Worm (Caenorhabditis elegans): ENCODE measurements around the gene C55A1.6.
"Not testable (repeated sequence)": the region's sequence is repeated elsewhere in the genome, so short reads cannot be mapped to it uniquely, and the experiment has no call there.

The C55A1.6 gene

ce11 chrV:15666718-15667117 is 18.9 kb downstream of the C55A1.6 start:
- TF ChIP-seq ama-1 (optimal IDR thresholded peaks at IDR 0.05): no peak
- TF ChIP-seq sem-4 (tag; optimal IDR thresholded peaks at IDR 0.05): no peak
- TF ChIP-seq nhr-25 (tag; optimal IDR thresholded peaks at IDR 0.05): no peak
- TF ChIP-seq unc-55 (GFP tag; optimal IDR thresholded peaks at IDR 0.05): no peak
- no peak for TF ChIP-seq egl-27 (tag; optimal IDR thresholded peaks at IDR 0.05)
- no peak for TF ChIP-seq nhr-6 (tag; optimal IDR thresholded peaks at IDR 0.05)
- TF ChIP-seq peb-1 (tag; optimal IDR thresholded peaks at IDR 0.05): no peak
- TF ChIP-seq ZK546.5 (tag; optimal IDR thresholded peaks at IDR 0.05): no peak
- no peak for TF ChIP-seq zag-1 (tag; optimal IDR thresholded peaks at IDR 0.05)
- no peak for TF ChIP-seq elt-1 (tag; optimal IDR thresholded peaks at IDR 0.05)
- TF ChIP-seq unc-62 (GFP tag; optimal IDR thresholded peaks at IDR 0.05): no peak
- TF ChIP-seq lin-11 (tag; optimal IDR thresholded peaks at IDR 0.05): no peak
- peak; percentile 72 for TF ChIP-seq crh-2 (tag; optimal IDR thresholded peaks at IDR 0.05)
- no peak for TF ChIP-seq ztf-1 (GFP tag; conservative IDR thresholded peaks at IDR 0.05)
- peak; percentile 33 for TF ChIP-seq sma-3 (GFP tag; optimal IDR thresholded peaks at IDR 0.05)
- TF ChIP-seq nhr-237 (tag; optimal IDR thresholded peaks at IDR 0.05): no peak
- peak; percentile 85 for TF ChIP-seq sma-9 (GFP tag; optimal IDR thresholded peaks at IDR 0.05)
- TF ChIP-seq sma-9 (tag; optimal IDR thresholded peaks at IDR 0.05): no peak
- no peak for TF ChIP-seq aly-2 (tag; optimal IDR thresholded peaks at IDR 0.05)
- no peak for TF ChIP-seq nhr-11 (tag; optimal IDR thresholded peaks at IDR 0.05)
- TF ChIP-seq ztf-4 (tag; optimal IDR thresholded peaks at IDR 0.05): no peak
- no peak for TF ChIP-seq ztf-11 (tag; optimal IDR thresholded peaks at IDR 0.05)
- no peak for TF ChIP-seq C34F6.9 (tag; optimal IDR thresholded peaks at IDR 0.05)
- no peak for TF ChIP-seq mab-5 (tag; optimal IDR thresholded peaks at IDR 0.05)
- TF ChIP-seq alr-1 (tag; optimal IDR thresholded peaks at IDR 0.05): no peak
- no peak for TF ChIP-seq nhr-77 (tag; optimal IDR thresholded peaks at IDR 0.05)
- TF ChIP-seq nhr-23 (tag; optimal IDR thresholded peaks at IDR 0.05): no peak
- TF ChIP-seq fos-1 (tag; optimal IDR thresholded peaks at IDR 0.05): peak; percentile 82
- no peak for TF ChIP-seq snpc-4 (tag; optimal IDR thresholded peaks at IDR 0.05)
- peak; percentile 46 for TF ChIP-seq skn-1 (tag; optimal IDR thresholded peaks at IDR 0.05)
- no peak for TF ChIP-seq nhr-129 (tag; optimal IDR thresholded peaks at IDR 0.05)
- TF ChIP-seq dmd-4 (tag; optimal IDR thresholded peaks at IDR 0.05): no peak
- no peak for TF ChIP-seq mbf-1 (tag; optimal IDR thresholded peaks at IDR 0.05)
- TF ChIP-seq nhr-12 (tag; optimal IDR thresholded peaks at IDR 0.05): no peak
- TF ChIP-seq nhr-10 (tag; optimal IDR thresholded peaks at IDR 0.05): no peak
- TF ChIP-seq ceh-16 (tag; optimal IDR thresholded peaks at IDR 0.05): no peak
- TF ChIP-seq lin-39 (tag; optimal IDR thresholded peaks at IDR 0.05): no peak
- TF ChIP-seq elt-3 (tag; optimal IDR thresholded peaks at IDR 0.05): no peak
- peak in 1 of 2 experiments; percentile 67 for TF ChIP-seq mdl-1 (tag; optimal IDR thresholded peaks at IDR 0.05)
- no peak for TF ChIP-seq Y55F3AM.14 (GFP tag; optimal IDR thresholded peaks at IDR 0.05)
- peak; percentile 66 for TF ChIP-seq F13H6.1 (tag; optimal IDR thresholded peaks at IDR 0.05)
- no peak for TF ChIP-seq nhr-21 (tag; optimal IDR thresholded peaks at IDR 0.05)
- TF ChIP-seq lsy-2 (tag; optimal IDR thresholded peaks at IDR 0.05): no peak
- TF ChIP-seq gmeb-1 (tag; optimal IDR thresholded peaks at IDR 0.05): peak; percentile 65
- TF ChIP-seq ceh-82 (tag; optimal IDR thresholded peaks at IDR 0.05): no peak
- no peak for TF ChIP-seq unc-39 (tag; optimal IDR thresholded peaks at IDR 0.05)
- TF ChIP-seq lin-13 (GFP tag; optimal IDR thresholded peaks at IDR 0.05): no peak
- TF ChIP-seq blmp-1 (tag; optimal IDR thresholded peaks at IDR 0.05; ENCODE audit: insufficient read depth): peak; percentile 67
- no peak for TF ChIP-seq R02D3.7 (tag; optimal IDR thresholded peaks at IDR 0.05)

- not testable (repeated sequence) for TF ChIP-seq unc-39 (tag; optimal IDR thresholded peaks at IDR 0.05); ztf-1 (GFP tag; conservative IDR thresholded peaks at IDR 0.05); blmp-1 (tag; optimal IDR thresholded peaks at IDR 0.05; ENCODE audit: insufficient read depth)
Measured at ce11 chrV:15668200-15668599, 20.4 kb downstream of the C55A1.6 start, which contains the start of gene F53E4.1. Gene F53E4.1 (minus strand): TSS chrV:15668300.

Data from whole organism, L2 larva.